Fruit fly (Drosophila melanogaster): ENCODE results near the gene msi.

The msi gene

dm6 chr3R:25630541-25630940 is 114.6 kb downstream of the msi start (continued):
- TF ChIP-seq Sry-β (GFP tag; optimal IDR thresholded peaks at IDR 0.05) (no peak), CG13424 (tag; optimal IDR thresholded peaks at IDR 0.05) (peak; percentile 20), CG18011 (GFP tag; optimal IDR thresholded peaks at IDR 0.05) (no peak), dmrt11E (tag; optimal IDR thresholded peaks at IDR 0.05) (peak; percentile 20), D (optimal IDR thresholded peaks at IDR 0.05) (no peak), D (GFP tag; optimal IDR thresholded peaks at IDR 0.05) (no peak), stwl (tag; optimal IDR thresholded peaks at IDR 0.05) (no peak), slbo (GFP tag; IDR thresholded peaks at IDR 0.05) (peak; percentile 39; the same call in 1 of the 2 replicates), gem (tag; optimal IDR thresholded peaks at IDR 0.05) (peak; percentile 67), Fer1 (GFP tag; optimal IDR thresholded peaks at IDR 0.05) (peak; percentile 25), lmd (GFP tag; IDR thresholded peaks at IDR 0.05) (peak; percentile 39; the same call in 1 of the 2 replicates), CG34422 (GFP tag; IDR thresholded peaks at IDR 0.05) (peak; percentile 22; the same call in 1 of the 3 replicates), CG7839 (tag; optimal IDR thresholded peaks at IDR 0.05) (peak; percentile 61), Oaz (GFP tag; IDR thresholded peaks at IDR 0.05) (peak; percentile 30; the same call in 1 of the 2 replicates), H2.0 (GFP tag; IDR thresholded peaks at IDR 0.05) (0 out of 2 replicates have a peak, but pooled peaks have one; percentile 17), unpg (GFP tag; optimal IDR thresholded peaks at IDR 0.05) (peak; percentile 62), Fer3 (tag; optimal IDR thresholded peaks at IDR 0.05) (peak; percentile 54), CG17328 (GFP tag; IDR thresholded peaks at IDR 0.05) (0 out of 2 replicates have a peak, but pooled peaks have one; percentile 27), CG12299 (tag; optimal IDR thresholded peaks at IDR 0.05) (peak; percentile 14), vvl (GFP tag; IDR thresholded peaks at IDR 0.05) (peak; percentile 38), Vsx1 (GFP tag; optimal IDR thresholded peaks at IDR 0.05) (no peak), ewg (GFP tag; optimal IDR thresholded peaks at IDR 0.05) (no peak), zen (tag; optimal IDR thresholded peaks at IDR 0.05) (no peak), Aef1 (GFP tag; IDR thresholded peaks at IDR 0.05) (peak; percentile 20; the same call in 1 of the 3 replicates), Blimp-1 (GFP tag; optimal IDR thresholded peaks at IDR 0.05) (peak; percentile 53), CG14014 (GFP tag; IDR thresholded peaks at IDR 0.05) (0 out of 2 replicates have a peak, but pooled peaks have one; percentile 24), Oli (tag; optimal IDR thresholded peaks at IDR 0.05) (peak; percentile 6), prd (optimal IDR thresholded peaks at IDR 0.05) (no peak), prd (GFP tag; IDR thresholded peaks at IDR 0.05) (0 out of 3 replicates have a peak, but pooled peaks have one; percentile 4), Xrp1 (GFP tag; IDR thresholded peaks at IDR 0.05) (peak; percentile 48; the same call in 1 of the 2 replicates), PHDP (tag; optimal IDR thresholded peaks at IDR 0.05) (peak; percentile 53), sisA (GFP tag; IDR thresholded peaks at IDR 0.05) (peak; percentile 23; the same call in 1 of the 2 replicates), CG1603 (tag; optimal IDR thresholded peaks at IDR 0.05) (peak; percentile 29), Eip74EF (GFP tag; optimal IDR thresholded peaks at IDR 0.05) (no peak), Ets65A (GFP tag) (peak; percentile 63), Ssrp (tag; optimal IDR thresholded peaks at IDR 0.05) (peak; percentile 32), grau (tag; optimal IDR thresholded peaks at IDR 0.05) (peak; percentile 48), CG4820 (GFP tag; optimal IDR thresholded peaks at IDR 0.05) (no peak), CG17359 (tag; optimal IDR thresholded peaks at IDR 0.05) (peak; percentile 43), Awh (GFP tag; IDR thresholded peaks at IDR 0.05) (peak; percentile 26; the same call in 1 of the 2 replicates), CG31441 (GFP tag; IDR thresholded peaks at IDR 0.05) (peak; percentile 42; the same call in 1 of the 2 replicates), CG10147 (GFP tag; optimal IDR thresholded peaks at IDR 0.05) (peak; percentile 25), CG10979 (tag; optimal IDR thresholded peaks at IDR 0.05) (peak; percentile 19), esg (GFP tag; conservative IDR thresholded peaks at IDR 0.05) (0 out of 2 replicates have a peak, but pooled peaks have one; percentile 22), CG1647 (GFP tag; optimal IDR thresholded peaks at IDR 0.05) (no peak), row (GFP tag; IDR thresholded peaks at IDR 0.05) (peak; percentile 55), bowl (GFP tag; IDR thresholded peaks at IDR 0.05) (no peak), tgo (GFP tag; IDR thresholded peaks at IDR 0.05) (peak; percentile 53; the same call in 2 of the 3 replicates), ttk (GFP tag; IDR thresholded peaks at IDR 0.05) (0 out of 2 replicates have a peak, but pooled peaks have one; percentile 16), Rfx (GFP tag; IDR thresholded peaks at IDR 0.05) (0 out of 2 replicates have a peak, but pooled peaks have one; percentile 7)
